Fruit fly (Drosophila melanogaster) whole organism, wandering third instar larva: ENCODE results near the gene CG42764.

ENCODE experiments used
- CG32264 ChIP-seq: fragments of 200-800 bp; sonication (Bioruptor generic); optimal IDR thresholded peaks from 2 replicates; lab custom pipeline; 2016; ENCODE audit warnings: missing biosample characterization, missing genetic modification characterization
- CG9705 ChIP-seq: fragments of 200-800 bp; sonication (Bioruptor generic); optimal IDR thresholded peaks from 2 replicates; lab custom pipeline; 2018; ENCODE audit warnings: missing biosample characterization, mild to moderate bottlenecking, missing genetic modification characterization
- CrebA ChIP-seq: fragments of 200-800 bp; sonication (Bioruptor generic); optimal IDR thresholded peaks from 2 replicates; lab custom pipeline; 2016; ENCODE audit warnings: missing biosample characterization, mild to moderate bottlenecking, missing genetic modification characterization, borderline replicate concordance
- Dfd ChIP-seq: fragments of >200 bp; optimal IDR thresholded peaks from 2 replicates; lab custom pipeline; 2017; ENCODE audit warnings: missing biosample characterization, missing genetic modification characterization
- Dif ChIP-seq: fragments of 200-275, 200-300 bp; sonication (Bioruptor generic); optimal IDR thresholded peaks from 2 replicates; lab custom pipeline; 2018; ENCODE audit warnings: missing biosample characterization, missing genetic modification characterization; ENCODE audit not compliant: partially characterized antibody
- GATAd ChIP-seq: sonication (Bioruptor generic); optimal IDR thresholded peaks from 2 replicates; lab custom pipeline; 2016; ENCODE audit warnings: missing biosample characterization, missing genetic modification characterization
- HLH106 ChIP-seq: fragments of 200-800 bp; optimal IDR thresholded peaks from 3 replicates; lab custom pipeline; 2019; ENCODE audit warnings: missing biosample characterization, mild to moderate bottlenecking, missing genetic modification characterization, moderate library complexity
- Hnf4 ChIP-seq: fragments of 200-800 bp; sonication (Bioruptor generic); optimal IDR thresholded peaks from 2 replicates; lab custom pipeline; 2016; ENCODE audit warnings: missing biosample characterization, mild to moderate bottlenecking, missing genetic modification characterization
- Hr78 ChIP-seq: fragments of >200 bp; optimal IDR thresholded peaks from 2 replicates; lab custom pipeline; 2017; ENCODE audit warnings: missing biosample characterization, missing genetic modification characterization
- Hr83 ChIP-seq: fragments of 200-300 bp; sonication (Bioruptor generic); optimal IDR thresholded peaks from 2 replicates; lab custom pipeline; 2016; ENCODE audit warnings: missing biosample characterization, mild to moderate bottlenecking, missing genetic modification characterization, moderate library complexity; ENCODE audit not compliant: poor library complexity, severe bottlenecking
- Jra ChIP-seq: sonication (Bioruptor generic); optimal IDR thresholded peaks from 2 replicates; lab custom pipeline; 2016; ENCODE audit warnings: missing biosample characterization, missing genetic modification characterization
- Mio ChIP-seq: sonication (Bioruptor generic); optimal IDR thresholded peaks from 2 replicates; lab custom pipeline; 2016; ENCODE audit warnings: missing biosample characterization, missing genetic modification characterization
- Myc ChIP-seq: fragments of >200 bp; optimal IDR thresholded peaks from 2 replicates; lab custom pipeline; 2017
- OdsH ChIP-seq: fragments of 200-800 bp; sonication (Bioruptor generic); optimal IDR thresholded peaks from 2 replicates; lab custom pipeline; 2016; ENCODE audit warnings: missing biosample characterization, mild to moderate bottlenecking, missing genetic modification characterization
- Rel ChIP-seq, 2 experiments: fragments of 200-800 bp; sonication (Bioruptor generic) in 1 of 2; optimal IDR thresholded peaks; 2 replicates in 1 of 2; 3 replicates in 1 of 2; lab custom pipeline; 2016 to 2019; ENCODE audit warnings: mild to moderate bottlenecking in 2 of 2, missing biosample characterization in 2 of 2, missing genetic modification characterization in 2 of 2, moderate library complexity in 1 of 2
- Sp1 ChIP-seq: fragments of 200-800 bp; sonication (Bioruptor generic); optimal IDR thresholded peaks from 3 replicates; lab custom pipeline; 2019; ENCODE audit warnings: missing biosample characterization, mild to moderate bottlenecking, missing genetic modification characterization, moderate library complexity
- Vsx2 ChIP-seq: fragments of 200-300, 225-300 bp; sonication (Bioruptor generic); optimal IDR thresholded peaks from 2 replicates; lab custom pipeline; 2018; ENCODE audit warnings: missing biosample characterization, missing genetic modification characterization; ENCODE audit not compliant: partially characterized antibody
- br ChIP-seq: fragments of 200-800 bp; sonication (Bioruptor generic); optimal IDR thresholded peaks from 2 replicates; lab custom pipeline; 2016; ENCODE audit warnings: missing biosample characterization, missing genetic modification characterization
- brk ChIP-seq: fragments of 200-800 bp; sonication (Bioruptor generic); optimal IDR thresholded peaks from 2 replicates; lab custom pipeline; 2016; ENCODE audit warnings: missing biosample characterization, mild to moderate bottlenecking, missing genetic modification characterization
- dl ChIP-seq, 2 experiments: fragments of 175-275, 200-275 bp in 1 of 2; fragments of 200-275 bp in 1 of 2; sonication (Bioruptor generic); optimal IDR thresholded peaks; lab custom pipeline; 2018; ENCODE audit warnings: mild to moderate bottlenecking in 2 of 2, missing biosample characterization in 2 of 2, missing genetic modification characterization in 2 of 2, moderate library complexity in 2 of 2; ENCODE audit not compliant: partially characterized antibody in 2 of 2, insufficient read depth in 1 of 2
- dmrt93B ChIP-seq: fragments of 200-800 bp; sonication (Bioruptor generic); optimal IDR thresholded peaks from 2 replicates; lab custom pipeline; 2018; ENCODE audit warnings: missing biosample characterization, mild to moderate bottlenecking, missing genetic modification characterization
- dsf ChIP-seq: sonication (Bioruptor generic); optimal IDR thresholded peaks from 2 replicates; lab custom pipeline; 2016; ENCODE audit warnings: missing biosample characterization, missing genetic modification characterization, borderline replicate concordance
- ey ChIP-seq: fragments of 200-800 bp; sonication (Bioruptor generic); optimal IDR thresholded peaks from 2 replicates; lab custom pipeline; 2016; ENCODE audit warnings: missing biosample characterization, missing genetic modification characterization
- foxo ChIP-seq, 2 experiments: fragments of 200-800 bp; sonication (Bioruptor generic); optimal IDR thresholded peaks; 2 replicates in 1 of 2; 3 replicates in 1 of 2; lab custom pipeline; 2016 to 2017; ENCODE audit warnings: missing biosample characterization in 2 of 2, missing genetic modification characterization in 2 of 2
- fru ChIP-seq: fragments of 200-800 bp; sonication (Bioruptor generic); optimal IDR thresholded peaks from 3 replicates; lab custom pipeline; 2016; ENCODE audit warnings: missing biosample characterization, mild to moderate bottlenecking, missing genetic modification characterization
- h ChIP-seq: fragments of 200-800 bp; sonication (Bioruptor generic); optimal IDR thresholded peaks from 3 replicates; lab custom pipeline; 2016; ENCODE audit warnings: missing biosample characterization, mild to moderate bottlenecking, missing genetic modification characterization
- jim ChIP-seq: fragments of 175-275, 200-325 bp; sonication (Bioruptor generic); optimal IDR thresholded peaks from 2 replicates; lab custom pipeline; 2016; ENCODE audit warnings: missing biosample characterization, mild to moderate bottlenecking, missing genetic modification characterization
- lola ChIP-seq: fragments of >200 bp; optimal IDR thresholded peaks from 2 replicates; lab custom pipeline; 2017; ENCODE audit warnings: missing biosample characterization, missing genetic modification characterization
- pan ChIP-seq: fragments of >200 bp; optimal IDR thresholded peaks from 2 replicates; lab custom pipeline; 2017
- psq ChIP-seq: fragments of 200-800 bp; sonication (Bioruptor generic); optimal IDR thresholded peaks from 3 replicates; lab custom pipeline; 2017; ENCODE audit warnings: missing biosample characterization, mild to moderate bottlenecking, missing genetic modification characterization, moderate library complexity
- rgr ChIP-seq: fragments of 200-800 bp; sonication (Bioruptor generic); optimal IDR thresholded peaks from 3 replicates; lab custom pipeline; 2016; ENCODE audit warnings: missing biosample characterization, mild to moderate bottlenecking, missing genetic modification characterization
- sage ChIP-seq: fragments of 200-800 bp; sonication (Bioruptor generic); optimal IDR thresholded peaks from 2 replicates; lab custom pipeline; 2016; ENCODE audit warnings: missing biosample characterization, mild to moderate bottlenecking, missing genetic modification characterization
- tai ChIP-seq: sonication (Bioruptor generic); optimal IDR thresholded peaks from 2 replicates; lab custom pipeline; 2016; ENCODE audit warnings: missing biosample characterization, missing genetic modification characterization
- woc ChIP-seq: sonication (Bioruptor generic); optimal IDR thresholded peaks from 2 replicates; lab custom pipeline; 2016; ENCODE audit warnings: missing biosample characterization, mild to moderate bottlenecking, missing genetic modification characterization

Gene CG42764

dm6 chr3L:20494780-20495591 is 29.1 kb upstream of the CG42764 start, which contains the start of gene ZnT77C:
Gene ZnT77C (minus strand): TSS chr3L:20494921.
- TF ChIP-seq Hr78 (no peak), Rel (GFP tag; optimal IDR thresholded peaks at IDR 0.05; lab: Kevin White, UChicago) (no peak), Rel (tag; optimal IDR thresholded peaks at IDR 0.05; lab: Kevin White, UChicago) (peak; percentile 31)

dm6 chr3L:20494262-20494601 is 28.4 kb upstream of the CG42764 start:
- TF ChIP-seq dl (GFP tag; optimal IDR thresholded peaks at IDR 0.05; lab: Kevin White, UChicago; ENCODE audit: insufficient read depth in 1 of 2, partially characterized antibody in 2 of 2) (no peak), Myc (no peak), HLH106 (no peak), lola (GFP tag; lab: Kevin White, UChicago) (no peak), dsf (GFP tag; lab: Kevin White, UChicago) (no peak), woc (GFP tag; lab: Kevin White, UChicago) (no peak), Dif (GFP tag; lab: Kevin White, UChicago) (no peak), h (GFP tag; lab: Kevin White, UChicago) (no peak), GATAd (GFP tag; lab: Kevin White, UChicago) (no peak), foxo (GFP tag; optimal IDR thresholded peaks at IDR 0.05; lab: Kevin White, UChicago) (no peak)

- TF ChIP-seq CG32264 (GFP tag; lab: Kevin White, UChicago) (peak; percentile 74), h (GFP tag; lab: Kevin White, UChicago) (peak; percentile 96), woc (GFP tag; lab: Kevin White, UChicago) (peak; percentile 92), jim (no peak), dl (GFP tag; optimal IDR thresholded peaks at IDR 0.05; lab: Kevin White, UChicago; ENCODE audit: insufficient read depth in 1 of 2, partially characterized antibody in 2 of 2) (peak; percentile 20 to 23), tai (GFP tag; lab: Kevin White, UChicago) (peak; percentile 56), lola (GFP tag; lab: Kevin White, UChicago) (no peak), Jra (peak; percentile 87), pan (lab: Kevin White, UChicago) (no peak), Hnf4 (peak; percentile 76), Myc (no peak), psq (GFP tag; lab: Kevin White, UChicago) (peak; percentile 98), Hr78 (no peak), dsf (GFP tag; lab: Kevin White, UChicago) (peak; percentile 63), Rel (GFP tag; optimal IDR thresholded peaks at IDR 0.05; lab: Kevin White, UChicago) (peak; percentile 76), Rel (tag; optimal IDR thresholded peaks at IDR 0.05; lab: Kevin White, UChicago) (peak; percentile 72), ey (GFP tag; lab: Kevin White, UChicago) (peak; percentile 90), Vsx2 (GFP tag; lab: Kevin White, UChicago) (no peak), fru (peak; percentile 94), sage (GFP tag; lab: Kevin White, UChicago) (peak; percentile 78), foxo (GFP tag; optimal IDR thresholded peaks at IDR 0.05; lab: Kevin White, UChicago) (peak; percentile 27 to 93), CrebA (no peak), CG9705 (GFP tag; lab: Kevin White, UChicago) (peak; percentile 34), OdsH (GFP tag; lab: Kevin White, UChicago) (peak; percentile 95), dmrt93B (GFP tag; lab: Kevin White, UChicago) (peak; percentile 68), br (GFP tag; lab: Kevin White, UChicago) (peak; percentile 88), brk (peak; percentile 89), GATAd (GFP tag; lab: Kevin White, UChicago) (no peak), rgr (GFP tag; lab: Kevin White, UChicago) (peak; percentile 93), Sp1 (peak; percentile 92), HLH106 (peak; percentile 91), Mio (GFP tag; lab: Kevin White, UChicago) (peak; percentile 40), Hr83 (GFP tag; lab: Kevin White, UChicago) (peak; percentile 64), Dfd (GFP tag; lab: Kevin White, UChicago) (peak; percentile 6), Dif (GFP tag; lab: Kevin White, UChicago) (peak; percentile 34)
Observed at dm6 chr3L:20493417-20494261, 27.8 kb upstream of the CG42764 start.
